Fruit fly (Drosophila melanogaster): Measurements from ENCODE around the gene CG15386.

The CG15386 gene

dm6 chr2L:2212478-2212877 is 4.6 kb downstream of the CG15386 start, which contains the start of gene CG15385:
Gene CG15385, minus strand, starts transcription at chr2L:2212571.
- no peak for TF ChIP-seq tj (GFP tag; optimal IDR thresholded peaks at IDR 0.05)
- no peak for TF ChIP-seq Hr96 (GFP tag; optimal IDR thresholded peaks at IDR 0.05)
- TF ChIP-seq CG12768 (GFP tag; optimal IDR thresholded peaks at IDR 0.05) = peak; percentile 51
- TF ChIP-seq cic (GFP tag; optimal IDR thresholded peaks at IDR 0.05) = peak; percentile 61
- no peak for TF ChIP-seq CG11617 (GFP tag; optimal IDR thresholded peaks at IDR 0.05)
- peak; percentile 47 for TF ChIP-seq CG33017 (tag; optimal IDR thresholded peaks at IDR 0.05)
- no peak for TF ChIP-seq toe (GFP tag; optimal IDR thresholded peaks at IDR 0.05)
- TF ChIP-seq CG5204 (GFP tag; optimal IDR thresholded peaks at IDR 0.05) = no peak
- peak; percentile 2 for TF ChIP-seq Mnt (GFP tag; optimal IDR thresholded peaks at IDR 0.05)
- no peak for TF ChIP-seq cnc (optimal IDR thresholded peaks at IDR 0.05)
- TF ChIP-seq CG14711 (tag; optimal IDR thresholded peaks at IDR 0.05) = no peak
- peak; percentile 10 for TF ChIP-seq CG7101 (tag; optimal IDR thresholded peaks at IDR 0.05)
- TF ChIP-seq kay (GFP tag; ENCODE audit: borderline replicate concordance) = no peak
- no peak for TF ChIP-seq CG1620 (GFP tag; optimal IDR thresholded peaks at IDR 0.05)
- TF ChIP-seq Crg-1 (GFP tag; optimal IDR thresholded peaks at IDR 0.05) = no peak
- no peak for TF ChIP-seq CG7045 (GFP tag; optimal IDR thresholded peaks at IDR 0.05)
- TF ChIP-seq Clk (GFP tag; optimal IDR thresholded peaks at IDR 0.05) = no peak
- no peak for TF ChIP-seq ovo (GFP tag; optimal IDR thresholded peaks at IDR 0.05)
- no peak for TF ChIP-seq bab1 (GFP tag; optimal IDR thresholded peaks at IDR 0.05)
- TF ChIP-seq pad (GFP tag; optimal IDR thresholded peaks at IDR 0.05) = no peak

- TF ChIP-seq bab1 (GFP tag; optimal IDR thresholded peaks at IDR 0.05) = no peak
- no peak for TF ChIP-seq CG5204 (GFP tag; optimal IDR thresholded peaks at IDR 0.05)
- TF ChIP-seq cic (GFP tag; optimal IDR thresholded peaks at IDR 0.05) = no peak
- TF ChIP-seq CG14711 (tag; optimal IDR thresholded peaks at IDR 0.05) = no peak
- no peak for TF ChIP-seq CG33017 (tag; optimal IDR thresholded peaks at IDR 0.05)
- TF ChIP-seq Crg-1 (GFP tag; optimal IDR thresholded peaks at IDR 0.05) = no peak
- TF ChIP-seq CG1620 (GFP tag; optimal IDR thresholded peaks at IDR 0.05) = no peak
- TF ChIP-seq CG7045 (GFP tag; optimal IDR thresholded peaks at IDR 0.05) = no peak
- TF ChIP-seq Mnt (GFP tag; optimal IDR thresholded peaks at IDR 0.05) = no peak
- no peak for TF ChIP-seq CG11617 (GFP tag; optimal IDR thresholded peaks at IDR 0.05)
- TF ChIP-seq ovo (GFP tag; optimal IDR thresholded peaks at IDR 0.05) = no peak
- no peak for TF ChIP-seq cnc (optimal IDR thresholded peaks at IDR 0.05)
- no peak for TF ChIP-seq Hr96 (GFP tag; optimal IDR thresholded peaks at IDR 0.05)
- TF ChIP-seq tj (GFP tag; optimal IDR thresholded peaks at IDR 0.05) = no peak
Measured at dm6 chr2L:2209002-2209401, 8.0 kb downstream of the CG15386 start, which contains the start of gene CG33124. Gene CG33124, minus strand, starts transcription at chr2L:2209102.

dm6 chr2L:2206066-2206465 is 11.0 kb downstream of the CG15386 start, which contains the start of gene CG31668:
Gene CG31668, minus strand, starts transcription at chr2L:2206166.
- no peak for TF ChIP-seq pad (GFP tag; optimal IDR thresholded peaks at IDR 0.05)
- no peak for TF ChIP-seq cic (GFP tag; optimal IDR thresholded peaks at IDR 0.05)
- TF ChIP-seq Mnt (GFP tag; optimal IDR thresholded peaks at IDR 0.05) = no peak
- no peak for TF ChIP-seq toe (GFP tag; optimal IDR thresholded peaks at IDR 0.05)
- no peak for TF ChIP-seq tj (GFP tag; optimal IDR thresholded peaks at IDR 0.05)
- TF ChIP-seq CG33017 (tag; optimal IDR thresholded peaks at IDR 0.05) = no peak

DNA sequence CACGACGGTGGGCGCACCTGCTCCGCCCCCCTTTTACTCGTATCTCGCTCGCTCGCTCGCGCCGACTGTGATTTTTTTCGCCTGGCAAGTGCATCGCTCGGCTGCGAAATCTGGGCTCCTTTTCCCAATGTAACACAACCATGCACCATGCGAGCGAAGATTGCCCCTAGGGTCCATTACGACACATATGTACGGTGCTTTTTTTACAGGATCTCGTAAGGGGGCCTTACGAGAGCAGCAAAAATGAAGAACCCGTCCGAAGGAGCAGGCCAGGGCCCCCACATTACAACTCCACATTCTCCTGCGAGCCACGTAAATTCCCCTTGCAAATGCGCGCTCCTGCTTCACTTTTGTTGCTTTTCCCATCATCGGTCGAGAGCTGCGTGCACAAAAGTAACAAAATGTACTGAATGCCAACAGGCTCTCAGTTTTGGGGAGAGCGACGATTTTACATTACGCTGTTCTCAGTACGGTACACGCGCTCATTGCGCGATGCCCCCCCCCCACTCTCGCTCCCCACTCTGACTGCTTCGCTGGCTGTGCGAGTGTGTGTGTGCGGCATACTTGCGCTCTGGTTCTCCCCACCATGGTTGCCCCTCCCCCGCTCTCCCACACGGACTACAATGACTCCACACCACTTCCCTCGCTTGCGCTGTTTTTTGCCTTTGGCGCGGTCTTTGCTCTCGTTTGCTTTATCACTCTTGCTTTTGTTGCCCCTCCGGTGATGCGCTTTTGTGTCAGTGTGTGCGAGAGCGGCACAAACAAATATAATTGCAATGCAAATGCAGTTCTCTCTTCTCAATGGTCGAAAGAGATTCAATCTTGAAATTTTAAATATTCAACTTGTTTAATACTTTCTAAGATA is 14.0 kb downstream of the CG15386 start:
- TF ChIP-seq cic (GFP tag; optimal IDR thresholded peaks at IDR 0.05) (peak; percentile 95), pad (GFP tag; optimal IDR thresholded peaks at IDR 0.05) (peak; percentile 99), CG14711 (tag; optimal IDR thresholded peaks at IDR 0.05) (no peak), ovo (GFP tag; optimal IDR thresholded peaks at IDR 0.05) (peak; percentile 32), CG12768 (GFP tag; optimal IDR thresholded peaks at IDR 0.05) (peak; percentile 70), Clk (GFP tag; optimal IDR thresholded peaks at IDR 0.05) (peak; percentile 22), bab1 (GFP tag; optimal IDR thresholded peaks at IDR 0.05) (peak; percentile 68), CG7045 (GFP tag; optimal IDR thresholded peaks at IDR 0.05) (peak; percentile 67), CG11617 (GFP tag; optimal IDR thresholded peaks at IDR 0.05) (peak; percentile 37), tj (GFP tag; optimal IDR thresholded peaks at IDR 0.05) (peak; percentile 82), toe (GFP tag; optimal IDR thresholded peaks at IDR 0.05) (peak; percentile 26), Hr96 (GFP tag; optimal IDR thresholded peaks at IDR 0.05) (no peak), CG33017 (tag; optimal IDR thresholded peaks at IDR 0.05) (peak; percentile 1), cnc (optimal IDR thresholded peaks at IDR 0.05) (no peak), Mnt (GFP tag; optimal IDR thresholded peaks at IDR 0.05) (peak; percentile 88), Crg-1 (GFP tag; optimal IDR thresholded peaks at IDR 0.05) (peak; percentile 49), kay (GFP tag; ENCODE audit: borderline replicate concordance) (peak; percentile 98), CG7101 (tag; optimal IDR thresholded peaks at IDR 0.05) (no peak), CG1620 (GFP tag; optimal IDR thresholded peaks at IDR 0.05) (peak; percentile 1), CG5204 (GFP tag; optimal IDR thresholded peaks at IDR 0.05) (no peak)

- peak; percentile 100 for TF ChIP-seq CG33017 (tag; optimal IDR thresholded peaks at IDR 0.05)
- peak; percentile 100 for TF ChIP-seq CG5204 (GFP tag; optimal IDR thresholded peaks at IDR 0.05)
- peak; percentile 99 for TF ChIP-seq CG14711 (tag; optimal IDR thresholded peaks at IDR 0.05)
- TF ChIP-seq CG1620 (GFP tag; optimal IDR thresholded peaks at IDR 0.05) = peak; percentile 99
- no peak for TF ChIP-seq cnc (optimal IDR thresholded peaks at IDR 0.05)
- peak; percentile 100 for TF ChIP-seq bab1 (GFP tag; optimal IDR thresholded peaks at IDR 0.05)
- TF ChIP-seq ovo (GFP tag; optimal IDR thresholded peaks at IDR 0.05) = peak; percentile 88
- peak; percentile 99 for TF ChIP-seq Clk (GFP tag; optimal IDR thresholded peaks at IDR 0.05)
- peak; percentile 100 for TF ChIP-seq CG12768 (GFP tag; optimal IDR thresholded peaks at IDR 0.05)
- peak; percentile 96 for TF ChIP-seq Mnt (GFP tag; optimal IDR thresholded peaks at IDR 0.05)
- TF ChIP-seq toe (GFP tag; optimal IDR thresholded peaks at IDR 0.05) = peak; percentile 99
- TF ChIP-seq tj (GFP tag; optimal IDR thresholded peaks at IDR 0.05) = peak; percentile 100
- peak; percentile 99 for TF ChIP-seq Hr96 (GFP tag; optimal IDR thresholded peaks at IDR 0.05)
- TF ChIP-seq kay (GFP tag; ENCODE audit: borderline replicate concordance) = peak; percentile 97
- TF ChIP-seq cic (GFP tag; optimal IDR thresholded peaks at IDR 0.05) = peak; percentile 95
- TF ChIP-seq CG7045 (GFP tag; optimal IDR thresholded peaks at IDR 0.05) = peak; percentile 99
- peak; percentile 100 for TF ChIP-seq CG7101 (tag; optimal IDR thresholded peaks at IDR 0.05)
- peak; percentile 100 for TF ChIP-seq CG11617 (GFP tag; optimal IDR thresholded peaks at IDR 0.05)
- peak; percentile 99 for TF ChIP-seq Crg-1 (GFP tag; optimal IDR thresholded peaks at IDR 0.05)
- peak; percentile 89 for TF ChIP-seq pad (GFP tag; optimal IDR thresholded peaks at IDR 0.05)
Measured at dm6 chr2L:2202018-2202852, 14.8 kb downstream of the CG15386 start.
